Worm (Caenorhabditis elegans): ENCODE results near the gene F14H12.8.

The F14H12.8 gene

ce11 chrX:4404717-4405116 lies 39.9 kb upstream of the F14H12.8 start:
- peak; percentile 9 for TF ChIP-seq unc-55 (GFP tag; optimal IDR thresholded peaks at IDR 0.05)
- TF ChIP-seq F13H6.1 (tag; optimal IDR thresholded peaks at IDR 0.05), result no peak
- TF ChIP-seq lin-39 (tag; optimal IDR thresholded peaks at IDR 0.05), result no peak
- TF ChIP-seq nhr-21 (tag; optimal IDR thresholded peaks at IDR 0.05), result no peak
- TF ChIP-seq R02D3.7 (tag; optimal IDR thresholded peaks at IDR 0.05), result no peak
- TF ChIP-seq gmeb-1 (tag; optimal IDR thresholded peaks at IDR 0.05), result no peak
- TF ChIP-seq mbf-1 (tag; optimal IDR thresholded peaks at IDR 0.05), result no peak
- no peak for TF ChIP-seq fos-1 (tag; optimal IDR thresholded peaks at IDR 0.05)
- TF ChIP-seq ztf-4 (tag; optimal IDR thresholded peaks at IDR 0.05), result no peak
- peak; percentile 19 for TF ChIP-seq sma-9 (GFP tag; optimal IDR thresholded peaks at IDR 0.05)
- no peak for TF ChIP-seq sma-9 (tag; optimal IDR thresholded peaks at IDR 0.05)
- TF ChIP-seq zag-1 (tag; optimal IDR thresholded peaks at IDR 0.05), result peak; percentile 8
- TF ChIP-seq mdl-1 (tag; optimal IDR thresholded peaks at IDR 0.05), result peak in 1 of 2 experiments; percentile 24
- TF ChIP-seq ceh-82 (tag; optimal IDR thresholded peaks at IDR 0.05), result no peak
- peak; percentile 44 for TF ChIP-seq mab-5 (tag; optimal IDR thresholded peaks at IDR 0.05)
- no peak for TF ChIP-seq dmd-4 (tag; optimal IDR thresholded peaks at IDR 0.05)
- TF ChIP-seq alr-1 (tag; optimal IDR thresholded peaks at IDR 0.05), result no peak

DNA sequence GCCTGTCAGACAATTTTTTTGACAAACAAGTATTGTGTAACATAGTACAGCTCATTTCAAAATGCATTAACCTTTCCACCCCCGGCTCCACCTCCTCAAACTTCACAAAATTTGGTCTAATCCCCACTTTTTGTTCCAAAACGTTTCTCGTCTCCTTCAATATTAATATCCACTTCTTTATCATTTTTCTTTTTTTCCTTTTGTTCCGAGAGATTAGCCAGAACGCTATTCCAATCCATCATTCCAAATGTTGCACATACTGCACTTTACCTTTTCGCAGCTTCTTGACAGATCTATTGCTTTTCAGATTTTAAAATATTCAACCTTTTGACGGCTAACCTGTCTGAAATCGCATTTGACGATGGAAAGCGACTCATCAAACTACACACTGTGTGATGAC lies 38.1 kb upstream of the F14H12.8 start, which contains the start of gene D1079.1:
TSS of gene D1079.1 (plus strand) at position 301 of the 400 bp plus-strand sequence.
- TF ChIP-seq fos-1 (tag; optimal IDR thresholded peaks at IDR 0.05), result no peak
- peak; percentile 31 for TF ChIP-seq unc-55 (GFP tag; optimal IDR thresholded peaks at IDR 0.05)
- TF ChIP-seq aly-2 (tag; optimal IDR thresholded peaks at IDR 0.05), result no peak
- TF ChIP-seq lsy-2 (tag; optimal IDR thresholded peaks at IDR 0.05), result no peak
- TF ChIP-seq crh-2 (tag; optimal IDR thresholded peaks at IDR 0.05), result no peak
- TF ChIP-seq nhr-237 (tag; optimal IDR thresholded peaks at IDR 0.05), result no peak
- no peak for TF ChIP-seq dmd-4 (tag; optimal IDR thresholded peaks at IDR 0.05)
- TF ChIP-seq elt-3 (tag; optimal IDR thresholded peaks at IDR 0.05), result no peak

DNA sequence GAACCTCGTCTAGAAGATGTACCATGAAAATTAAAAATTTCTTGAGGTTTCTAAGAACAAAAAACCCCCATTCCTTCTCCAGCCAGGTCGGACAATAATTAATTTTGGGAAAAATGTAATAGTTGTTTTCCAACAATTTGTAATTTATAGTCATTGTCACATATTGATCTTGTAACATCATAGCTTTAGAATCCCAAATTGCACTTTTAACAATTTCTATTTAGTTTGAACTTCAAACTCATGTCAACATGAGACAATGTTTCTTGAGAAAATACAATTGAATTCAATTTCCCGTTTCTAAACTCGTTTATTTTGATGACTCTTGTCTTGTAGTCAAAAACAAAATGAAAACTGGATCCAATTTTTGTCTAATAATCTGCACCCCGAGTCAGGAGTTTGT lies 35.5 kb upstream of the F14H12.8 start:
- TF ChIP-seq sma-3 (GFP tag; optimal IDR thresholded peaks at IDR 0.05) (no peak), gmeb-1 (tag; optimal IDR thresholded peaks at IDR 0.05) (no peak), unc-55 (GFP tag; optimal IDR thresholded peaks at IDR 0.05) (no peak), ceh-82 (tag; optimal IDR thresholded peaks at IDR 0.05) (no peak), F13H6.1 (tag; optimal IDR thresholded peaks at IDR 0.05) (no peak), lin-11 (tag; optimal IDR thresholded peaks at IDR 0.05) (no peak), nhr-6 (tag; optimal IDR thresholded peaks at IDR 0.05) (no peak), mbf-1 (tag; optimal IDR thresholded peaks at IDR 0.05) (no peak), dmd-4 (tag; optimal IDR thresholded peaks at IDR 0.05) (no peak), ama-1 (optimal IDR thresholded peaks at IDR 0.05) (no peak), fos-1 (tag; optimal IDR thresholded peaks at IDR 0.05) (no peak), nhr-129 (tag; optimal IDR thresholded peaks at IDR 0.05) (no peak), nhr-10 (tag; optimal IDR thresholded peaks at IDR 0.05) (no peak), mdl-1 (tag; optimal IDR thresholded peaks at IDR 0.05) (no peak), ztf-11 (tag; optimal IDR thresholded peaks at IDR 0.05) (no peak), R02D3.7 (tag; optimal IDR thresholded peaks at IDR 0.05) (no peak), skn-1 (tag; optimal IDR thresholded peaks at IDR 0.05) (no peak)

- TF ChIP-seq ztf-1 (GFP tag; conservative IDR thresholded peaks at IDR 0.05) (no peak), sem-4 (tag; optimal IDR thresholded peaks at IDR 0.05) (no peak), nhr-77 (tag; optimal IDR thresholded peaks at IDR 0.05) (no peak), peb-1 (tag; optimal IDR thresholded peaks at IDR 0.05) (no peak), Y55F3AM.14 (GFP tag; optimal IDR thresholded peaks at IDR 0.05) (no peak), F13H6.1 (tag; optimal IDR thresholded peaks at IDR 0.05) (no peak), sma-9 (GFP tag; optimal IDR thresholded peaks at IDR 0.05) (no peak), sma-9 (tag; optimal IDR thresholded peaks at IDR 0.05) (no peak), gmeb-1 (tag; optimal IDR thresholded peaks at IDR 0.05) (no peak), nhr-21 (tag; optimal IDR thresholded peaks at IDR 0.05) (no peak), sma-3 (GFP tag; optimal IDR thresholded peaks at IDR 0.05) (no peak), nhr-237 (tag; optimal IDR thresholded peaks at IDR 0.05) (no peak), R02D3.7 (tag; optimal IDR thresholded peaks at IDR 0.05) (no peak)
Observed at ce11 chrX:4397460-4397859, 32.7 kb upstream of the F14H12.8 start.

Data from whole organism, L2 larva.